In genomic region chrV:8302522-8302921, ce11 we compare ENCODE assay signal across 1 worm cellular context.
TF ChIP-seq lines count a peak whose summit lies in the region.

TSS of gene sel-9 (minus strand) at chrV:8302580.

TF ChIP-seq in whole organism, L1 larva, 84 proteins besides CTCF, POLR2A, EP300 and RAD21 (continued from another document):
- TF ChIP-seq irx-1 (tag; optimal IDR thresholded peaks at IDR 0.05; lab: Kevin White, UChicago) (no peak), unc-130 (tag; optimal IDR thresholded peaks at IDR 0.05; lab: Kevin White, UChicago) (no peak), sup-37 (GFP tag; optimal IDR thresholded peaks at IDR 0.05; lab: Kevin White, UChicago) (no peak), nhr-237 (tag; optimal IDR thresholded peaks at IDR 0.05; lab: Kevin White, UChicago) (no peak), zag-1 (tag; optimal IDR thresholded peaks at IDR 0.05; lab: Kevin White, UChicago) (no peak), C04F5.9 (tag; optimal IDR thresholded peaks at IDR 0.05; lab: Kevin White, UChicago) (no peak), C34B4.2 (tag; optimal IDR thresholded peaks at IDR 0.05; lab: Kevin White, UChicago) (no peak)
